Worm (Caenorhabditis elegans): ENCODE measurements around the gene srg-59.
A peak's percentile ranks its signal among the peaks of the same experiment; 100 is the strongest.

The srg-59 gene

ce11 chrV:2673807-2674206 is 51.3 kb downstream of the srg-59 start:
- TF ChIP-seq gmeb-1 (tag; optimal IDR thresholded peaks at IDR 0.05) (peak; percentile 18), sma-9 (GFP tag; optimal IDR thresholded peaks at IDR 0.05) (peak; percentile 4), sma-9 (tag; optimal IDR thresholded peaks at IDR 0.05) (no peak), lin-11 (tag; optimal IDR thresholded peaks at IDR 0.05) (no peak), R02D3.7 (tag; optimal IDR thresholded peaks at IDR 0.05) (no peak), nhr-11 (tag; optimal IDR thresholded peaks at IDR 0.05) (no peak), fos-1 (tag; optimal IDR thresholded peaks at IDR 0.05) (peak; percentile 17), nhr-6 (tag; optimal IDR thresholded peaks at IDR 0.05) (no peak), sma-3 (GFP tag; optimal IDR thresholded peaks at IDR 0.05) (no peak), dmd-4 (tag; optimal IDR thresholded peaks at IDR 0.05) (no peak), mbf-1 (tag; optimal IDR thresholded peaks at IDR 0.05) (no peak), mdl-1 (tag; optimal IDR thresholded peaks at IDR 0.05) (no peak), ztf-1 (GFP tag; conservative IDR thresholded peaks at IDR 0.05) (no peak), unc-55 (GFP tag; optimal IDR thresholded peaks at IDR 0.05) (peak; percentile 15), alr-1 (tag; optimal IDR thresholded peaks at IDR 0.05) (no peak), snpc-4 (tag; optimal IDR thresholded peaks at IDR 0.05) (no peak), nhr-10 (tag; optimal IDR thresholded peaks at IDR 0.05) (no peak), C34F6.9 (tag; optimal IDR thresholded peaks at IDR 0.05) (peak; percentile 5), lsy-2 (tag; optimal IDR thresholded peaks at IDR 0.05) (peak in 1 of 2 experiments; percentile 41), nhr-129 (tag; optimal IDR thresholded peaks at IDR 0.05) (peak; percentile 57), ztf-11 (tag; optimal IDR thresholded peaks at IDR 0.05) (no peak), crh-2 (tag; optimal IDR thresholded peaks at IDR 0.05) (peak; percentile 31), F13H6.1 (tag; optimal IDR thresholded peaks at IDR 0.05) (peak; percentile 30), lin-39 (tag; optimal IDR thresholded peaks at IDR 0.05) (no peak), lin-13 (GFP tag; optimal IDR thresholded peaks at IDR 0.05) (peak; percentile 57), ama-1 (optimal IDR thresholded peaks at IDR 0.05) (no peak), ztf-4 (tag; optimal IDR thresholded peaks at IDR 0.05) (no peak), unc-39 (tag; optimal IDR thresholded peaks at IDR 0.05) (no peak), elt-3 (tag; optimal IDR thresholded peaks at IDR 0.05) (no peak), ZK546.5 (tag; optimal IDR thresholded peaks at IDR 0.05) (no peak), Y55F3AM.14 (GFP tag; optimal IDR thresholded peaks at IDR 0.05) (no peak), egl-27 (tag; optimal IDR thresholded peaks at IDR 0.05) (no peak), blmp-1 (tag; optimal IDR thresholded peaks at IDR 0.05; ENCODE audit: insufficient read depth) (no peak), mab-5 (tag; optimal IDR thresholded peaks at IDR 0.05) (no peak)
